Worm (Caenorhabditis elegans): ENCODE measurements around the gene str-225.

- TF ChIP-seq hmbx-1 (tag; optimal IDR thresholded peaks at IDR 0.05) (no peak), tra-4 (tag; optimal IDR thresholded peaks at IDR 0.05) (no peak)
Observed at ce11 chrV:3468436-3468835, 39.2 kb upstream of the str-225 start, which contains the start of gene gst-33.

Measured in whole organism, early embryonic.